Fruit fly (Drosophila melanogaster) whole organism, prepupa: ENCODE measurements around the gene CG9522.

Experiments used
- Blimp-1 ChIP-seq: fragments of 200-800 bp; sonication (Bioruptor generic); optimal IDR thresholded peaks from 3 replicates; lab custom pipeline; 2017; ENCODE audit warnings: missing biosample characterization, missing genetic modification characterization, mild to moderate bottlenecking, moderate library complexity, missing genetic modification reagents
- CG10631 ChIP-seq: fragments of 200-800 bp; sonication (Bioruptor generic); optimal IDR thresholded peaks from 2 replicates; lab custom pipeline; 2016; ENCODE audit warnings: missing biosample characterization, missing genetic modification characterization
- CG11294 ChIP-seq: fragments of 200-800 bp; sonication (Bioruptor generic); IDR thresholded peaks from 2 replicates; pipeline ENCODE4 v1.3.6; 2022; ENCODE audit warnings: missing biosample characterization, missing genetic modification characterization
- CG11902 ChIP-seq: fragments of 200-800 bp; sonication (Bioruptor generic); optimal IDR thresholded peaks from 3 replicates; lab custom pipeline; 2016; ENCODE audit warnings: missing biosample characterization, missing genetic modification characterization
- CG15336 ChIP-seq: fragments of 200-800 bp; sonication (Bioruptor generic); IDR thresholded peaks from 2 replicates; pipeline ENCODE4 v1.3.6; 2022; ENCODE audit warnings: missing biosample characterization, missing genetic modification characterization
- CG1621 ChIP-seq: fragments of 200-800 bp; sonication (Bioruptor generic); optimal IDR thresholded peaks from 3 replicates; lab custom pipeline; 2018; ENCODE audit warnings: missing biosample characterization, mild to moderate bottlenecking, missing genetic modification characterization
- CG16779 ChIP-seq: fragments of 200-800 bp; sonication (Bioruptor generic); optimal IDR thresholded peaks from 3 replicates; lab custom pipeline; 2017; ENCODE audit warnings: missing biosample characterization, mild to moderate bottlenecking, missing genetic modification characterization
- CG3032 ChIP-seq: fragments of 200-800 bp; optimal IDR thresholded peaks from 2 replicates; lab custom pipeline; 2019; ENCODE audit warnings: missing biosample characterization, mild to moderate bottlenecking, missing genetic modification characterization, moderate library complexity
- CG32006 ChIP-seq: fragments of 200-800 bp; sonication (Bioruptor generic); optimal IDR thresholded peaks from 3 replicates; lab custom pipeline; 2017; ENCODE audit warnings: missing biosample characterization, mild to moderate bottlenecking, missing genetic modification characterization
- CG34406 ChIP-seq: fragments of 200-800 bp; sonication (Bioruptor generic); optimal IDR thresholded peaks from 3 replicates; lab custom pipeline; 2016; ENCODE audit warnings: missing biosample characterization, missing genetic modification characterization
- CG3919 ChIP-seq: fragments of 200-800 bp; sonication (Bioruptor generic); optimal IDR thresholded peaks from 3 replicates; lab custom pipeline; 2016; ENCODE audit warnings: missing biosample characterization, missing genetic modification characterization
- CG4318 ChIP-seq: fragments of 200-800 bp; sonication (Bioruptor generic); optimal IDR thresholded peaks from 3 replicates; lab custom pipeline; 2017; ENCODE audit warnings: missing biosample characterization, mild to moderate bottlenecking, missing genetic modification characterization
- CG6163 ChIP-seq: fragments of 200-800 bp; sonication (Bioruptor generic); IDR thresholded peaks from 3 replicates; pipeline ENCODE4 v1.3.6; 2022; ENCODE audit warnings: missing biosample characterization, missing genetic modification characterization
- CG6276 ChIP-seq: fragments of 200-800 bp; sonication (Bioruptor generic); optimal IDR thresholded peaks from 2 replicates; lab custom pipeline; 2017; ENCODE audit warnings: missing biosample characterization, mild to moderate bottlenecking, missing genetic modification characterization
- CG6808 ChIP-seq: fragments of 200-800 bp; sonication (Bioruptor generic); optimal IDR thresholded peaks from 3 replicates; lab custom pipeline; 2017; ENCODE audit warnings: missing biosample characterization, missing genetic modification characterization, mild to moderate bottlenecking, moderate library complexity, missing genetic modification reagents
- CG6854 ChIP-seq: fragments of 200-800 bp; sonication (Bioruptor generic); optimal IDR thresholded peaks from 2 replicates; lab custom pipeline; 2017; ENCODE audit warnings: missing biosample characterization, mild to moderate bottlenecking, missing genetic modification characterization
- CG8119 ChIP-seq: fragments of 200-800 bp; sonication (Bioruptor generic); IDR thresholded peaks from 3 replicates; pipeline ENCODE4 v1.3.6; 2022; ENCODE audit warnings: missing biosample characterization, missing genetic modification characterization
- Eip78C ChIP-seq: fragments of 200-800 bp; sonication (Bioruptor generic); peaks from one replicate; lab custom pipeline; 2016; ENCODE audit warnings: missing biosample characterization, missing genetic modification characterization
- Gug ChIP-seq: fragments of 200-800 bp; sonication (Bioruptor generic); IDR thresholded peaks from 2 replicates; pipeline ENCODE4 v1.3.6; 2022; ENCODE audit warnings: missing biosample characterization, missing genetic modification characterization
- Hr38 ChIP-seq: sonication (Bioruptor generic); optimal IDR thresholded peaks from 2 replicates; lab custom pipeline; 2016; ENCODE audit warnings: missing biosample characterization, missing genetic modification characterization
- Hr4 ChIP-seq: fragments of 200-800 bp; sonication (Bioruptor generic); optimal IDR thresholded peaks from 3 replicates; lab custom pipeline; 2016; ENCODE audit warnings: missing biosample characterization, missing genetic modification characterization
- Lpt ChIP-seq: fragments of 200-800 bp; sonication (Bioruptor generic); optimal IDR thresholded peaks from 3 replicates; lab custom pipeline; 2016; ENCODE audit warnings: missing biosample characterization, missing genetic modification characterization
- Met ChIP-seq: fragments of 200-800 bp; sonication (Bioruptor generic); optimal IDR thresholded peaks from 3 replicates; lab custom pipeline; 2016; ENCODE audit warnings: missing biosample characterization, missing genetic modification characterization
- OdsH ChIP-seq: fragments of 200-800 bp; sonication (Bioruptor generic); optimal IDR thresholded peaks from 3 replicates; lab custom pipeline; 2016; ENCODE audit warnings: missing biosample characterization, missing genetic modification characterization
- Smox ChIP-seq: fragments of 200-800 bp; sonication (Bioruptor generic); optimal IDR thresholded peaks from 3 replicates; lab custom pipeline; 2016; ENCODE audit warnings: missing biosample characterization, missing genetic modification characterization
- Sox102F ChIP-seq: fragments of 200-800 bp; sonication (Bioruptor generic); optimal IDR thresholded peaks from 2 replicates; lab custom pipeline; 2016; ENCODE audit warnings: missing biosample characterization, mild to moderate bottlenecking, missing genetic modification characterization
- Sox14 ChIP-seq: fragments of 200-800 bp; sonication (Bioruptor generic); optimal IDR thresholded peaks from 3 replicates; lab custom pipeline; 2016; ENCODE audit warnings: missing biosample characterization, missing genetic modification characterization
- Sox15 ChIP-seq: fragments of 200-800 bp; sonication (Bioruptor generic); optimal IDR thresholded peaks from 3 replicates; lab custom pipeline; 2016; ENCODE audit warnings: missing biosample characterization, missing genetic modification characterization
- achi ChIP-seq: fragments of 200-800 bp; sonication (Bioruptor generic); optimal IDR thresholded peaks from 3 replicates; lab custom pipeline; 2016; ENCODE audit warnings: missing biosample characterization, missing genetic modification characterization
- acj6 ChIP-seq: fragments of 200-800 bp; sonication (Bioruptor generic); optimal IDR thresholded peaks from 3 replicates; lab custom pipeline; 2016; ENCODE audit warnings: missing biosample characterization, missing genetic modification characterization
- cyc ChIP-seq: fragments of 200-800 bp; sonication (Bioruptor generic); optimal IDR thresholded peaks from 3 replicates; lab custom pipeline; 2016; ENCODE audit warnings: missing biosample characterization, missing genetic modification characterization
- dac ChIP-seq: fragments of 200-800 bp; sonication (Bioruptor generic); optimal IDR thresholded peaks from 2 replicates; lab custom pipeline; 2017; ENCODE audit warnings: missing biosample characterization, mild to moderate bottlenecking, missing genetic modification characterization
- eg ChIP-seq: fragments of 200-800 bp; sonication (Bioruptor generic); IDR thresholded peaks from 3 replicates; pipeline ENCODE4 v1.3.6; 2022; ENCODE audit warnings: missing biosample characterization, missing genetic modification characterization
- esn ChIP-seq: fragments of 200-800 bp; sonication (Bioruptor generic); optimal IDR thresholded peaks from 2 replicates; lab custom pipeline; 2016; ENCODE audit warnings: missing biosample characterization, mild to moderate bottlenecking, missing genetic modification characterization, moderate library complexity
- fd59A ChIP-seq: fragments of 200-800 bp; sonication (Bioruptor generic); optimal IDR thresholded peaks from 2 replicates; lab custom pipeline; 2017; ENCODE audit warnings: missing biosample characterization, mild to moderate bottlenecking, missing genetic modification characterization, missing genetic modification reagents
- fd85E ChIP-seq: fragments of 200-800 bp; sonication (Bioruptor generic); optimal IDR thresholded peaks from 3 replicates; lab custom pipeline; 2016; ENCODE audit warnings: missing biosample characterization, missing genetic modification characterization
- fkh ChIP-seq: fragments of 200-800 bp; sonication (Bioruptor generic); optimal IDR thresholded peaks from 3 replicates; lab custom pipeline; 2017; ENCODE audit warnings: missing biosample characterization, mild to moderate bottlenecking, missing genetic modification characterization, moderate library complexity
- net ChIP-seq: fragments of 200-800 bp; sonication (Bioruptor generic); optimal IDR thresholded peaks from 3 replicates; lab custom pipeline; 2016; ENCODE audit warnings: missing biosample characterization, missing genetic modification characterization
- pdm3 ChIP-seq: fragments of 200-800 bp; sonication (Bioruptor generic); optimal IDR thresholded peaks from 3 replicates; lab custom pipeline; 2016; ENCODE audit warnings: missing biosample characterization, missing genetic modification characterization
- salr ChIP-seq, 2 experiments: fragments of 200-800 bp; sonication (Bioruptor generic); optimal IDR thresholded peaks; 3 replicates each; lab custom pipeline; 2016 to 2018; ENCODE audit warnings: missing biosample characterization in 2 of 2, missing genetic modification characterization in 2 of 2, mild to moderate bottlenecking in 1 of 2
- svp ChIP-seq: fragments of 200-800 bp; sonication (Bioruptor generic); peaks from one replicate; lab custom pipeline; 2016; ENCODE audit warnings: missing biosample characterization, missing genetic modification characterization

Gene CG9522

dm6 chrX:14825922-14826617 is 22.5 kb downstream of the CG9522 start, which contains the start of gene rut (continued):
- TF ChIP-seq Hr38 (GFP tag; lab: Kevin White, UChicago) (no peak), acj6 (GFP tag; lab: Kevin White, UChicago) (no peak), CG3032 (tag; lab: Kevin White, UChicago) (no peak), CG34406 (no peak), eg (GFP tag; lab: Robert Waterston, UW) (peak; percentile 16; the same call in 1 of the 3 replicates), svp (GFP tag; lab: Kevin White, UChicago) (peak; percentile 67), salr (GFP tag; optimal IDR thresholded peaks at IDR 0.05; lab: Kevin White, UChicago) (no peak), esn (GFP tag; lab: Kevin White, UChicago) (no peak)

- TF ChIP-seq Eip78C (GFP tag; lab: Kevin White, UChicago) (peak; percentile 44), CG6808 (GFP tag; lab: Kevin White, UChicago) (no peak)
Measured at dm6 chrX:14825470-14825787, 23.2 kb downstream of the CG9522 start.

dm6 chrX:14824690-14825469 is 23.7 kb downstream of the CG9522 start:
- TF ChIP-seq esn (GFP tag; lab: Kevin White, UChicago) (no peak), svp (GFP tag; lab: Kevin White, UChicago) (peak; percentile 62)

dm6 chrX:14812239-14812638 is 36.4 kb downstream of the CG9522 start:
- no peak for TF ChIP-seq Sox14 (GFP tag; lab: Kevin White, UChicago)
- no peak for TF ChIP-seq CG11902
- peak; percentile 76 for TF ChIP-seq eg (GFP tag; lab: Robert Waterston, UW)
- TF ChIP-seq Sox102F, result no peak
- peak; percentile 73 for TF ChIP-seq CG32006
- peak; percentile 7 for TF ChIP-seq acj6 (GFP tag; lab: Kevin White, UChicago)
- no peak for TF ChIP-seq CG6854
- TF ChIP-seq Hr4, result peak; percentile 63
- peak; percentile 30 for TF ChIP-seq OdsH (GFP tag; lab: Kevin White, UChicago)
- peak; percentile 22 for TF ChIP-seq CG3919 (GFP tag; lab: Kevin White, UChicago)
- TF ChIP-seq CG1621 (tag; lab: Kevin White, UChicago), result no peak
- TF ChIP-seq CG6808 (GFP tag; lab: Kevin White, UChicago), result no peak
- TF ChIP-seq Lpt, result peak; percentile 37
- peak; percentile 27 for TF ChIP-seq CG4318 (GFP tag; lab: Kevin White, UChicago)
- TF ChIP-seq CG16779 (tag; lab: Kevin White, UChicago), result no peak
- TF ChIP-seq fd59A, result no peak
- peak; percentile 73 for TF ChIP-seq CG6276 (GFP tag; lab: Kevin White, UChicago)
- TF ChIP-seq fkh (GFP tag; lab: Kevin White, UChicago), result no peak
- peak; percentile 45; the same call in 1 of the 2 replicates for TF ChIP-seq CG11294 (GFP tag; lab: Robert Waterston, UW)
- peak; percentile 29 for TF ChIP-seq net (GFP tag; lab: Kevin White, UChicago)
- peak; percentile 11 for TF ChIP-seq CG10631 (GFP tag; lab: Kevin White, UChicago)
- TF ChIP-seq Sox15 (GFP tag; lab: Kevin White, UChicago), result no peak
- peak; percentile 45 for TF ChIP-seq pdm3
- peak; percentile 26; the same call in 1 of the 2 replicates for TF ChIP-seq Gug
- no peak for TF ChIP-seq fd85E (GFP tag; lab: Kevin White, UChicago)
- no peak for TF ChIP-seq CG34406
- TF ChIP-seq Hr38 (GFP tag; lab: Kevin White, UChicago), result no peak
- no peak for TF ChIP-seq Blimp-1 (GFP tag; lab: Kevin White, UChicago)
- no peak for TF ChIP-seq Smox (GFP tag; lab: Kevin White, UChicago)
- TF ChIP-seq dac (GFP tag; lab: Kevin White, UChicago), result peak; percentile 31
- peak; percentile 52; the same call in 2 of the 3 replicates for TF ChIP-seq CG6163
- no peak for TF ChIP-seq salr (GFP tag; optimal IDR thresholded peaks at IDR 0.05; lab: Kevin White, UChicago)
- TF ChIP-seq Met (GFP tag; lab: Kevin White, UChicago), result no peak
- peak; percentile 80 for TF ChIP-seq CG8119
- TF ChIP-seq achi (GFP tag; lab: Kevin White, UChicago), result peak; percentile 27
- TF ChIP-seq CG15336, result peak; percentile 89
- TF ChIP-seq cyc, result no peak
